Worm (Caenorhabditis elegans): ENCODE measurements around the gene scd-2.

DNA sequence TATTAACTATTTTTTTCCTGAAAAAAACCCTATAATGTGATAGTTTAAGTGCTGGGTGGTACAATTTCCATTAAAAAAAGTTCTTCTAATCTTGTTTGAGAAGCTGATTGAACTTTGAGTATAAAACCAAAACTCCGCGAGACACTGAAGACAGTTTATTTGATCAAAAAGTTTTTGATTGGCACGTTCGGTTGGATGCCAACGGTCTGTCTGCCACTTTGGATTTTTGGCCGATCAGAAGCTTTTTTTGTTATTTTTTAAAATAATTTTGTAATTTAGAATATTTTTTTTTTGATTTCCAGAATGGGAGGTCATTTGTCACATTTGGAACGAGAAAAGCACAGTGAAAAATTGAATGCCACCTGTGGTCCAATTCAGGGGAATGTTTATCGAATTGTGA is 36.5 kb downstream of the scd-2 start, which contains the start of gene cest-28:
- TF ChIP-seq klf-2 (GFP tag; conservative IDR thresholded peaks at IDR 0.05), result no peak
- no peak for TF ChIP-seq med-1 (GFP tag; optimal IDR thresholded peaks at IDR 0.05; ENCODE audit: insufficient read depth)
- no peak for TF ChIP-seq T22C8.4 (GFP tag; IDR thresholded peaks at IDR 0.05)
- TF ChIP-seq flt-1 (GFP tag; IDR thresholded peaks at IDR 0.05), result no peak
- TF ChIP-seq ref-1 (GFP tag; conservative IDR thresholded peaks at IDR 0.05), result no peak
- no peak for TF ChIP-seq tab-1 (GFP tag; IDR thresholded peaks at IDR 0.05)
- no peak for TF ChIP-seq cog-1 (tag; optimal IDR thresholded peaks at IDR 0.05)
- TF ChIP-seq ztf-29 (GFP tag; IDR thresholded peaks at IDR 0.05), result no peak
